3 worm cellular contexts compared by ENCODE assay signal in the genomic region with DNA sequence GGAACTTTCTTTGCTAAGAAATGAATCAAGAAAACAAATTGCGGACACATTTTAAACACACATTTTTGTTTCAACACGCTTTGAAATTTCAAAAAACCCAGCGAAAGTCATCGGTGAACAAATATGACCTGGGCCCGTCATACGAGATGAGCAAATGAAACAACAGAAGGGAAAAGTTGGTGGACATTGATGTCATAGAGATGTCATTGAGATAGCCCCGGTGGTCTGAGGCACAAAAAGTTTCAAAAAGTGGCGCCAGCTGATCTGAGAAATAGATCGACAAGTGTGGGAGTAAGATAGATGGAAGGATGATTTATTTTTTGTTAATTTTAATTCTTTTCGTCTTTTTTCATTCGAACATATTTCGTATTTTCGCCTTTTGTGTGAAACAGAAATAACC.
TF ChIP-seq lines count a peak whose summit lies in the region.

No protein-coding gene starts in this region.

TF ChIP-seq in whole organism, L1 larva, 84 proteins besides CTCF, POLR2A, EP300 and RAD21:
- TF ChIP-seq rnt-1 (tag; optimal IDR thresholded peaks at IDR 0.05; lab: Kevin White, UChicago): peak; percentile 68
- peak; percentile 20 for TF ChIP-seq lin-14 (GFP tag; optimal IDR thresholded peaks at IDR 0.05; lab: Kevin White, UChicago)
- TF ChIP-seq skn-1 (tag; optimal IDR thresholded peaks at IDR 0.05; lab: Kevin White, UChicago): no peak
- TF ChIP-seq ceh-82 (tag; optimal IDR thresholded peaks at IDR 0.05; lab: Kevin White, UChicago): no peak
- no peak for TF ChIP-seq efl-1 (optimal IDR thresholded peaks at IDR 0.05; lab: Kevin White, UChicago)
- peak in 1 of 2 experiments; percentile 60 for TF ChIP-seq efl-1 (GFP tag; optimal IDR thresholded peaks at IDR 0.05 in 1 of 2; lab: Kevin White, UChicago)
- no peak for TF ChIP-seq snu-23 (GFP tag; optimal IDR thresholded peaks at IDR 0.05; lab: Kevin White, UChicago)

TF ChIP-seq in whole organism, L3 larva, 47 proteins besides CTCF, POLR2A, EP300 and RAD21:
- peak; percentile 3 for TF ChIP-seq elt-1 (tag; optimal IDR thresholded peaks at IDR 0.05; lab: Kevin White, UChicago)
- TF ChIP-seq unc-62 (GFP tag; optimal IDR thresholded peaks at IDR 0.05; lab: Kevin White, UChicago): no peak

TF ChIP-seq in whole organism, L4 larva, 104 proteins besides CTCF, POLR2A, EP300 and RAD21:
- no peak for TF ChIP-seq nhr-41 (GFP tag; IDR thresholded peaks at IDR 0.05; lab: Robert Waterston, UW)
- no peak for TF ChIP-seq fos-1 (tag; optimal IDR thresholded peaks at IDR 0.05; lab: Kevin White, UChicago)
- no peak for TF ChIP-seq Y48G9A.11 (GFP tag; IDR thresholded peaks at IDR 0.05; lab: Robert Waterston, UW)
- TF ChIP-seq aha-1 (tag; lab: Kevin White, UChicago): peak; percentile 9
- TF ChIP-seq zip-11 (GFP tag; IDR thresholded peaks at IDR 0.05; lab: Robert Waterston, UW): no peak
- TF ChIP-seq ZK337.2 (GFP tag; IDR thresholded peaks at IDR 0.05; lab: Robert Waterston, UW): no peak
- TF ChIP-seq nhr-111 (GFP tag; optimal IDR thresholded peaks at IDR 0.05; lab: Kevin White, UChicago): no peak
- TF ChIP-seq nhr-42 (GFP tag; IDR thresholded peaks at IDR 0.05; lab: Robert Waterston, UW): no peak
